Worm (Caenorhabditis elegans): ENCODE results near the gene K09E9.7.

DNA sequence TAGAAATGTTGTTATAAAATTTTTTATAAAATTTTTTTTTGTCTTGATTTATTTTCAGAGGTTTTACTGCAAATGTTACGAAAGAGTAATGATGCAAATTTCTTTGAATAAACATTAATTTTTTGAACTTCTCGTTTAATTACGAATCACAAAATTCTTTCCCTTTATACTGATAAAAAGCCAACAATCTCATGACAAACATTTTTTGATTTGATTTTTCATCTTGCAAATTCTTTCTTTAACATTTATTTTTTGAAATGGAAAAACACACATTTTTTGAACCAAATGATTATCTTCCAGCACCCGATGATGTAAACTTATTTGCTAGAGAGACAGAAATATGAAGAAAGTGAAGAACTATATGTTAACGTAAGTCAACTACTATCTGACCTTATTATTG, 20.5 kb upstream of the K09E9.7 start, which contains the start of gene K09E9.1:
- TF ChIP-seq tra-4 (tag; optimal IDR thresholded peaks at IDR 0.05), result no peak
- TF ChIP-seq hmbx-1 (tag; optimal IDR thresholded peaks at IDR 0.05), result no peak
- no peak for TF ChIP-seq ceh-36 (tag; optimal IDR thresholded peaks at IDR 0.05)
- TF ChIP-seq ama-1 (optimal IDR thresholded peaks at IDR 0.05), result no peak
- TF ChIP-seq hnd-1 (tag; optimal IDR thresholded peaks at IDR 0.05), result no peak
- TF ChIP-seq flt-1 (GFP tag; IDR thresholded peaks at IDR 0.05), result no peak
- TF ChIP-seq tbx-11 (GFP tag; IDR thresholded peaks at IDR 0.05), result no peak
- TF ChIP-seq ets-7 (tag; optimal IDR thresholded peaks at IDR 0.05), result no peak
- no peak for TF ChIP-seq scrt-1 (GFP tag; IDR thresholded peaks at IDR 0.05)
- TF ChIP-seq F13C5.2 (tag; optimal IDR thresholded peaks at IDR 0.05), result no peak
- TF ChIP-seq B0310.2 (tag; optimal IDR thresholded peaks at IDR 0.05), result no peak
- no peak for TF ChIP-seq hmg-4 (GFP tag; optimal IDR thresholded peaks at IDR 0.05)
- no peak for TF ChIP-seq tbx-37 (GFP tag; conservative IDR thresholded peaks at IDR 0.05)
- TF ChIP-seq pes-1 (GFP tag; IDR thresholded peaks at IDR 0.05), result no peak

Measured in whole organism, early embryonic.